Worm (Caenorhabditis elegans) whole organism, L4 larva: ENCODE measurements around the gene R13D7.2.

Source experiments
- F10B5.3 ChIP-seq: sonication (generic microtip); optimal IDR thresholded peaks from 2 replicates; lab custom pipeline; 2016; ENCODE audit warnings: mild to moderate bottlenecking, missing genetic modification characterization, missing compliant biosample characterization
- T20F7.1 ChIP-seq: fragments of 200-800 bp; sonication (Bioruptor generic); optimal IDR thresholded peaks from 2 replicates; lab custom pipeline; 2018; ENCODE audit warnings: mild to moderate bottlenecking, missing genetic modification characterization, missing compliant biosample characterization
- T26A8.4 ChIP-seq: fragments of 200-800 bp; sonication (Bioruptor generic); IDR thresholded peaks from 2 replicates; pipeline ENCODE4 v1.3.6; 2022; ENCODE audit warnings: missing genetic modification characterization, missing compliant biosample characterization
- Y75B8A.6 ChIP-seq: fragments of 200-800 bp; sonication (Bioruptor generic); IDR thresholded peaks from 2 replicates; pipeline ENCODE4 v1.3.6; 2022; ENCODE audit warnings: missing genetic modification reagents, missing genetic modification characterization, missing compliant biosample characterization
- ZK546.5 ChIP-seq, 2 experiments: sonication (generic microtip); optimal IDR thresholded peaks; 2 replicates each; lab custom pipeline; 2017; ENCODE audit warnings: missing biosample characterization in 2 of 2, missing genetic modification characterization in 2 of 2
- aha-1 ChIP-seq: fragments of 150-350 bp; peaks from one replicate; lab custom pipeline; 2014; ENCODE audit warnings: missing biosample characterization, missing genetic modification characterization
- ces-1 ChIP-seq: fragments of 150-350 bp; sonication (generic microtip); optimal IDR thresholded peaks from 4 replicates; lab custom pipeline; 2014; ENCODE audit warnings: missing biosample characterization, missing genetic modification reagents, missing genetic modification characterization
- daf-12 ChIP-seq: fragments of 150-350 bp; optimal IDR thresholded peaks from 2 replicates; lab custom pipeline; 2014; ENCODE audit warnings: missing biosample characterization, missing genetic modification reagents, missing genetic modification characterization
- daf-16 ChIP-seq, 3 experiments: sonication (generic microtip); optimal IDR thresholded peaks; 2 replicates each; lab custom pipeline; 2016 to 2017; ENCODE audit warnings: missing genetic modification characterization in 3 of 3, missing genetic modification reagents in 3 of 3, mild to moderate bottlenecking in 2 of 3, missing compliant biosample characterization in 2 of 3, missing biosample characterization in 1 of 3, moderate library complexity in 1 of 3
- dmd-6 ChIP-seq: fragments of 200-800 bp; sonication (Bioruptor generic); IDR thresholded peaks from 2 replicates; pipeline ENCODE4 v1.3.6; 2022; ENCODE audit warnings: missing genetic modification reagents, missing genetic modification characterization, missing compliant biosample characterization
- dmd-8 ChIP-seq: fragments of 200-800 bp; sonication (Bioruptor generic); IDR thresholded peaks from 2 replicates; pipeline ENCODE4 v1.3.6; 2022; ENCODE audit warnings: missing genetic modification characterization, missing compliant biosample characterization
- duxl-1 ChIP-seq: sonication (generic microtip); optimal IDR thresholded peaks from 2 replicates; lab custom pipeline; 2016; ENCODE audit warnings: mild to moderate bottlenecking, missing genetic modification characterization, moderate library complexity, missing compliant biosample characterization; ENCODE audit not compliant: poor library complexity
- hif-1 ChIP-seq, 2 experiments: sonication (generic microtip); optimal IDR thresholded peaks; 2 replicates each; lab custom pipeline; 2016 to 2017; ENCODE audit warnings: missing compliant biosample characterization in 2 of 2, missing genetic modification characterization in 2 of 2, missing genetic modification reagents in 2 of 2, missing genotype in 2 of 2, mild to moderate bottlenecking in 1 of 2
- lin-15B ChIP-seq: fragments of 150-350 bp; sonication (generic microtip); optimal IDR thresholded peaks from 3 replicates; lab custom pipeline; 2014; ENCODE audit warnings: missing biosample characterization, missing genetic modification characterization
- lin-29 ChIP-seq: fragments of 200-800 bp; sonication (Bioruptor generic); IDR thresholded peaks from 2 replicates; pipeline ENCODE4 v1.3.6; 2022; ENCODE audit warnings: missing genetic modification reagents, missing genetic modification characterization, missing compliant biosample characterization
- lir-3 ChIP-seq: sonication (generic microtip); optimal IDR thresholded peaks from 2 replicates; lab custom pipeline; 2016; ENCODE audit warnings: mild to moderate bottlenecking, missing genetic modification characterization, missing compliant biosample characterization
- madf-9 ChIP-seq: fragments of 200-800 bp; sonication (Bioruptor generic); conservative IDR thresholded peaks from 2 replicates; pipeline ENCODE4 v1.3.6; 2022; ENCODE audit warnings: missing genetic modification reagents, missing genetic modification characterization, missing compliant biosample characterization
- mes-2 ChIP-seq: sonication (generic microtip); optimal IDR thresholded peaks from 2 replicates; lab custom pipeline; 2016; ENCODE audit warnings: missing genotype, mild to moderate bottlenecking, missing genetic modification characterization, missing compliant biosample characterization; ENCODE audit not compliant: poor library complexity, severe bottlenecking
- mxl-2 ChIP-seq: fragments of 200-800 bp; sonication (Bioruptor generic); conservative IDR thresholded peaks from 2 replicates; pipeline ENCODE4 v1.3.6; 2022; ENCODE audit warnings: missing genetic modification reagents, missing genetic modification characterization, missing compliant biosample characterization
- nhr-102 ChIP-seq: sonication (generic microtip); optimal IDR thresholded peaks from 2 replicates; lab custom pipeline; 2016; ENCODE audit warnings: mild to moderate bottlenecking, missing genetic modification characterization, moderate library complexity, missing compliant biosample characterization
- nhr-48 ChIP-seq: sonication (generic microtip); optimal IDR thresholded peaks from 2 replicates; lab custom pipeline; 2016; ENCODE audit warnings: mild to moderate bottlenecking, missing genetic modification characterization, missing compliant biosample characterization
- nhr-77 ChIP-seq: fragments of 150-350 bp; optimal IDR thresholded peaks from 2 replicates; lab custom pipeline; 2014; ENCODE audit warnings: missing biosample characterization, missing genetic modification characterization
- pha-4 ChIP-seq, 2 experiments: fragments of 150-350 bp in 1 of 2; fragments of 200-800 bp in 1 of 2; sonication (Bioruptor generic) in 1 of 2; IDR thresholded peaks in 1 of 2; optimal IDR thresholded peaks in 1 of 2; 2 replicates each; pipeline versions ENCODE4 v1.3.6 to Lab custom; 2014 to 2022; ENCODE audit warnings: missing genetic modification characterization in 2 of 2, missing genetic modification reagents in 2 of 2, missing biosample characterization in 1 of 2, missing compliant biosample characterization in 1 of 2
- rbr-2 ChIP-seq: sonication (generic microtip); optimal IDR thresholded peaks from 2 replicates; lab custom pipeline; 2016; ENCODE audit warnings: missing genotype, missing genetic modification characterization, missing compliant biosample characterization
- sdz-12 ChIP-seq: fragments of 200-800 bp; sonication (Bioruptor generic); optimal IDR thresholded peaks from 2 replicates; lab custom pipeline; 2018; ENCODE audit warnings: mild to moderate bottlenecking, missing genetic modification characterization, missing compliant biosample characterization
- tag-97 ChIP-seq: fragments of 200-800 bp; sonication (Bioruptor generic); IDR thresholded peaks from 2 replicates; pipeline ENCODE4 v1.3.6; 2022; ENCODE audit warnings: missing genetic modification characterization, missing compliant biosample characterization
- unc-62 ChIP-seq, 3 experiments: fragments of 150-350 bp in 1 of 3; sonication (generic microtip); optimal IDR thresholded peaks in 2 of 3; peaks in 1 of 3; 1 replicate in 1 of 3; 2 replicates in 2 of 3; lab custom pipeline; 2014 to 2017; ENCODE audit warnings: missing biosample characterization in 3 of 3, missing genetic modification characterization in 3 of 3, missing genetic modification reagents in 3 of 3, missing genotype in 1 of 3
- zip-11 ChIP-seq: fragments of 200-800 bp; sonication (Bioruptor generic); IDR thresholded peaks from 2 replicates; pipeline ENCODE4 v1.3.6; 2022; ENCODE audit warnings: missing genetic modification characterization, missing compliant biosample characterization
- ztf-11 ChIP-seq: fragments of 150-350 bp; optimal IDR thresholded peaks from 2 replicates; lab custom pipeline; 2014; ENCODE audit warnings: missing biosample characterization, missing genetic modification characterization
- ztf-7 ChIP-seq: fragments of 150-350 bp; optimal IDR thresholded peaks from 2 replicates; lab custom pipeline; 2014; ENCODE audit warnings: missing biosample characterization, missing genetic modification characterization

Gene R13D7.2

ce11 chrV:7415780-7416428 lies 6.2 kb downstream of the R13D7.2 start, which contains the start of gene F18E3.13 (continued):
- TF ChIP-seq rbr-2 (no peak), lir-3 (tag; lab: Kevin White, UChicago) (no peak), madf-9 (peak; percentile 24; the same call in 1 of the 2 replicates), T26A8.4 (peak; percentile 45; the same call in 1 of the 2 replicates), daf-16 (GFP tag; optimal IDR thresholded peaks at IDR 0.05; lab: Kevin White, UChicago) (no peak), daf-16 (tag; optimal IDR thresholded peaks at IDR 0.05; lab: Kevin White, UChicago) (no peak), lin-15B (no peak), dmd-6 (GFP tag; lab: Robert Waterston, UW) (peak; percentile 64), dmd-8 (GFP tag; lab: Robert Waterston, UW) (no peak)

ce11 chrV:7416569-7416968 lies 6.9 kb downstream of the R13D7.2 start:
- no peak for TF ChIP-seq ztf-7 (tag; lab: Kevin White, UChicago)
- no peak for TF ChIP-seq nhr-48 (tag; lab: Kevin White, UChicago)
- peak; percentile 89 for TF ChIP-seq aha-1
- TF ChIP-seq T20F7.1 (GFP tag; lab: Kevin White, UChicago), result peak; percentile 14
- TF ChIP-seq nhr-102 (tag; lab: Kevin White, UChicago), result peak; percentile 5

ce11 chrV:7417018-7417716 lies 7.5 kb downstream of the R13D7.2 start, which contains the start of gene srw-67:
Gene srw-67 (plus strand): TSS chrV:7417660.
- peak in 1 of 2 experiments; percentile 70 for TF ChIP-seq hif-1 (tag; optimal IDR thresholded peaks at IDR 0.05; lab: Kevin White, UChicago)
- TF ChIP-seq nhr-48 (tag; lab: Kevin White, UChicago), result no peak
- TF ChIP-seq pha-4 (GFP tag; IDR thresholded peaks at IDR 0.05; lab: Robert Waterston, UW), result no peak
- no peak for TF ChIP-seq pha-4 (tag; optimal IDR thresholded peaks at IDR 0.05; lab: Kevin White, UChicago)
- no peak for TF ChIP-seq mes-2 (tag; lab: Kevin White, UChicago)
- peak; percentile 97 for TF ChIP-seq aha-1
- TF ChIP-seq madf-9, result no peak
- TF ChIP-seq ztf-11 (tag; lab: Kevin White, UChicago), result no peak
- TF ChIP-seq duxl-1, result peak; percentile 17
- peak in 1 of 2 experiments; percentile 90 for TF ChIP-seq unc-62 (GFP tag; optimal IDR thresholded peaks at IDR 0.05 in 1 of 2; lab: Kevin White, UChicago)
- TF ChIP-seq unc-62 (tag; optimal IDR thresholded peaks at IDR 0.05; lab: Kevin White, UChicago), result no peak
- TF ChIP-seq ces-1 (GFP tag; lab: Kevin White, UChicago), result no peak

ce11 chrV:7420162-7420561 lies 10.5 kb downstream of the R13D7.2 start, which contains the start of gene srxa-4:
Gene srxa-4 (plus strand): TSS chrV:7420462.
- TF ChIP-seq sdz-12 (GFP tag; lab: Kevin White, UChicago) (no peak), F10B5.3 (tag; lab: Kevin White, UChicago) (no peak), nhr-77 (no peak), aha-1 (no peak), ZK546.5 (tag; optimal IDR thresholded peaks at IDR 0.05; lab: Kevin White, UChicago) (no peak), lin-29 (GFP tag; lab: Robert Waterston, UW) (no peak), mxl-2 (GFP tag; lab: Robert Waterston, UW) (no peak), Y75B8A.6 (GFP tag; lab: Robert Waterston, UW) (no peak), daf-12 (tag; lab: Kevin White, UChicago) (no peak), zip-11 (no peak)
- TF ChIP-seq, all 104 proteins: peak for 0

ce11 chrV:7424336-7424735 lies 14.6 kb downstream of the R13D7.2 start, which contains the start of gene F18E3.10:
Gene F18E3.10 (minus strand): TSS chrV:7424436.
- TF ChIP-seq tag-97 (GFP tag; lab: Robert Waterston, UW), result no peak
- TF ChIP-seq unc-62 (GFP tag; optimal IDR thresholded peaks at IDR 0.05 in 1 of 2; lab: Kevin White, UChicago), result peak in 1 of 2 experiments; percentile 74
- TF ChIP-seq unc-62 (tag; optimal IDR thresholded peaks at IDR 0.05; lab: Kevin White, UChicago), result no peak
- TF ChIP-seq, all 104 proteins: peak for 1
